Fruit fly (Drosophila melanogaster) whole organism, pupa: ENCODE measurements around the gene yellow-c.
A peak's percentile ranks its signal among the peaks of the same experiment; 100 is the strongest.

Experiments
- CG10348 ChIP-seq: fragments of 200-800 bp; sonication (Bioruptor generic); IDR thresholded peaks from 2 replicates; pipeline ENCODE4 v1.3.6; 2022; ENCODE audit warnings: missing biosample characterization, missing genetic modification characterization
- CG12605 ChIP-seq: fragments of 200-800 bp; sonication (Bioruptor generic); IDR thresholded peaks from 2 replicates; pipeline ENCODE4 v1.3.6; 2022; ENCODE audit warnings: missing biosample characterization, missing genetic modification characterization
- CG13204 ChIP-seq: fragments of 200-800 bp; sonication (Bioruptor generic); optimal IDR thresholded peaks from 2 replicates; lab custom pipeline; 2018; ENCODE audit warnings: missing biosample characterization, mild to moderate bottlenecking, missing genetic modification characterization, moderate library complexity
- CG14655 ChIP-seq: fragments of 200-800 bp; sonication (Bioruptor generic); optimal IDR thresholded peaks from 3 replicates; lab custom pipeline; 2017; ENCODE audit warnings: mild to moderate bottlenecking, missing biosample characterization, missing genetic modification reagents, missing genetic modification characterization
- CG15710 ChIP-seq: fragments of 200-800 bp; sonication (Bioruptor generic); optimal IDR thresholded peaks from 2 replicates; lab custom pipeline; 2018; ENCODE audit warnings: missing biosample characterization, mild to moderate bottlenecking, missing genetic modification characterization, moderate library complexity
- CG17806 ChIP-seq: fragments of 200-800 bp; sonication (Bioruptor generic); optimal IDR thresholded peaks from 2 replicates; lab custom pipeline; 2018; ENCODE audit warnings: missing biosample characterization, mild to moderate bottlenecking, missing genetic modification characterization, moderate library complexity
- CG32121 ChIP-seq: fragments of 200-800 bp; sonication (Bioruptor generic); IDR thresholded peaks from 2 replicates; pipeline ENCODE4 v1.3.6; 2022; ENCODE audit warnings: missing biosample characterization, missing genetic modification characterization
- CG34367 ChIP-seq: fragments of 200-800 bp; sonication (Bioruptor generic); optimal IDR thresholded peaks from 2 replicates; lab custom pipeline; 2018; ENCODE audit warnings: missing biosample characterization, mild to moderate bottlenecking, missing genetic modification characterization
- CG4496 ChIP-seq: fragments of 200-800 bp; sonication (Bioruptor generic); IDR thresholded peaks from 3 replicates; pipeline ENCODE4 v1.3.6; 2022; ENCODE audit warnings: missing biosample characterization, missing genetic modification characterization
- CG8159 ChIP-seq: fragments of 200-800 bp; sonication (Bioruptor generic); optimal IDR thresholded peaks from 3 replicates; lab custom pipeline; 2018; ENCODE audit warnings: missing biosample characterization, mild to moderate bottlenecking, missing genetic modification characterization, moderate library complexity
- CG8301 ChIP-seq: fragments of 200-800 bp; sonication (Bioruptor generic); optimal IDR thresholded peaks from 2 replicates; lab custom pipeline; 2018; ENCODE audit warnings: missing biosample characterization, mild to moderate bottlenecking, missing genetic modification characterization
- CG9948 ChIP-seq: fragments of 200-800 bp; sonication (Bioruptor generic); optimal IDR thresholded peaks from 2 replicates; lab custom pipeline; 2018; ENCODE audit warnings: missing biosample characterization, mild to moderate bottlenecking, missing genetic modification characterization, moderate library complexity
- D1 ChIP-seq: fragments of 200-800 bp; sonication (Bioruptor generic); optimal IDR thresholded peaks from 2 replicates; lab custom pipeline; 2018; ENCODE audit warnings: missing biosample characterization, mild to moderate bottlenecking, missing genetic modification characterization, moderate library complexity
- EcR ChIP-seq: fragments of 200-800 bp; sonication (Bioruptor generic); optimal IDR thresholded peaks from 3 replicates; lab custom pipeline; 2019; ENCODE audit warnings: missing biosample characterization, missing genetic modification characterization, mild to moderate bottlenecking, moderate library complexity, missing genetic modification reagents
- Ets98B ChIP-seq: fragments of 200-800 bp; sonication (Bioruptor generic); IDR thresholded peaks from 2 replicates; pipeline ENCODE4 v1.3.6; 2022; ENCODE audit warnings: missing biosample characterization, missing genetic modification characterization
- Pif1A ChIP-seq: fragments of 200-800 bp; sonication (Bioruptor generic); optimal IDR thresholded peaks from 3 replicates; lab custom pipeline; 2016; ENCODE audit warnings: missing biosample characterization, missing genetic modification characterization
- Pif1B ChIP-seq: fragments of 200-800 bp; sonication (Bioruptor generic); optimal IDR thresholded peaks from 3 replicates; lab custom pipeline; 2016; ENCODE audit warnings: missing biosample characterization, missing genetic modification characterization
- Snoo ChIP-seq: fragments of 200-800 bp; sonication (Bioruptor generic); optimal IDR thresholded peaks from 3 replicates; lab custom pipeline; 2017; ENCODE audit warnings: missing biosample characterization, mild to moderate bottlenecking, missing genetic modification characterization, inconsistent platforms
- fd96Ca ChIP-seq: fragments of 200-800 bp; sonication (Bioruptor generic); IDR thresholded peaks from 3 replicates; pipeline ENCODE4 v1.3.6; 2022; ENCODE audit warnings: missing biosample characterization, missing genetic modification characterization
- gl ChIP-seq: fragments of 200-800 bp; sonication (Bioruptor generic); optimal IDR thresholded peaks from 2 replicates; lab custom pipeline; 2018; ENCODE audit warnings: missing biosample characterization, mild to moderate bottlenecking, missing genetic modification characterization
- rn ChIP-seq: fragments of 200-800 bp; sonication (Bioruptor generic); IDR thresholded peaks from 2 replicates; pipeline ENCODE4 v1.3.6; 2022; ENCODE audit warnings: missing biosample characterization, missing genetic modification characterization

The yellow-c gene

DNA sequence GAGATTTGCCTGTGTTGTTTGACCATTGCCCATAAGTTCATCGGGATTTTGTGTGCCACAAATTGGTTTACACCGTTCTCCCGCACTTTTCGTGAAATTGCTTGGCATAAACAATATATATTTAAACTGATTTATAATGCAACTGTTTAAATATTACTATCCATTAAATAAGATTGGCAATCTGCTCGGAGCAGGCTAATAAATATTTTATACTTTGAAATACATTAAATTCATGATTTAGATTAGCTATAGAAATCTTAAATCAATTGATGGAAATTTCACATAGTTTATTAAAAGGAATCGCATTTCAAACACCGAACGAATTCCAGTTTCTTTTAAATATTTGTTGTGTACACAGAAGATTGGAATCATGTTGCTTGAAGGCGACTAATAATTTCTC is 30.9 kb downstream of the yellow-c start:
- TF ChIP-seq CG13204 (GFP tag; lab: Kevin White, UChicago) = no peak
- TF ChIP-seq D1 = no peak
- no peak for TF ChIP-seq CG15710 (tag; lab: Kevin White, UChicago)

DNA sequence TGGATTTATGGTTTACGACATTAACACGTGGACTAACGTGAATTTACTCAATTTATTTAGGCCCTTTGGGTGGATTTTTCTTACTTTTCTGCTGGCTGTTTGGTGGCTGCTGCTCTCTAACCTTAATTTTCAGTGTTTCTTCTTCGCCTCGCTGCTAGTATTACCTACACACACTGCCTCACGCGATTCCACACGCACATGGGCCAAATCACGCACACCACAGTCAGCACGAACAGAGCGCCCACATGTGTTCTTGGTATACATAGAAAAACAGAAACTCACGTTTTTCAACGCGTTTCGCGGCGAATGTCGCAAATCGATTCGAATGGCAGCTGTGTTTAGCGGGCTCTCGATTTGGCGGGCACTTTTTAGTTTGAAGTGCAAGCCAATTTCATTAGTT is 32.6 kb downstream of the yellow-c start:
- TF ChIP-seq Pif1B (no peak), gl (tag; lab: Kevin White, UChicago) (no peak), CG15710 (tag; lab: Kevin White, UChicago) (no peak), CG32121 (GFP tag; lab: Robert Waterston, UW) (no peak), D1 (no peak), Pif1A (GFP tag; lab: Kevin White, UChicago) (no peak), Ets98B (GFP tag; lab: Robert Waterston, UW) (peak; percentile 21; the same call in 1 of the 2 replicates), CG4496 (GFP tag; lab: Robert Waterston, UW) (no peak)

DNA sequence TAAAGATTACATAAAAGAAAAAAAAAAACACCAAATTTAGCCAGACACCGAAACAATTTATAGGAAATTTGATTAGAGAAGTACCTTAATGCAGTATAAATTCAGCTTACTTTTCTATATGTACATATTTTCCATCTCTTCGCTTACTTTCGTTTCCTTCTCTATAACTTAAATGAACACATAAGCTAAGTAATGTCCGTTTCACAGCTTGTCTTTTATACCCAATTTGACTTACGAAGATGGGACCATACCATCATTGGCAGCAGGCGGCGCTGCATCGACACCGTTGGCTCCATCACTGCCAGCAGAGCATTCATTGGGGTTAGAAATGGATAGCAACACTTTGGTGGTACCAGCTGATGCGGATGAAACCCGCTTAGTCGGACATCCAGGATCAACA is 35.0 kb downstream of the yellow-c start, which contains the start of gene vig:
Gene vig, minus strand, starts transcription at position 101 of the 400 bp plus-strand sequence.
- no peak for TF ChIP-seq CG10348 (GFP tag; lab: Robert Waterston, UW)
- no peak for TF ChIP-seq D1
- no peak for TF ChIP-seq CG8159 (tag; lab: Kevin White, UChicago)
- no peak for TF ChIP-seq Pif1A (GFP tag; lab: Kevin White, UChicago)
- TF ChIP-seq rn (GFP tag; lab: Robert Waterston, UW) = no peak
- TF ChIP-seq Pif1B = no peak
- TF ChIP-seq CG12605 (GFP tag; lab: Robert Waterston, UW) = no peak
- no peak for TF ChIP-seq CG13204 (GFP tag; lab: Kevin White, UChicago)
- no peak for TF ChIP-seq CG32121 (GFP tag; lab: Robert Waterston, UW)
- no peak for TF ChIP-seq CG15710 (tag; lab: Kevin White, UChicago)
- no peak for TF ChIP-seq CG8301
- TF ChIP-seq CG17806 = no peak
- TF ChIP-seq CG9948 = no peak
- TF ChIP-seq Snoo (tag; lab: Kevin White, UChicago) = no peak
- no peak for TF ChIP-seq fd96Ca
- TF ChIP-seq EcR (GFP tag; lab: Kevin White, UChicago) = no peak
- no peak for TF ChIP-seq CG4496 (GFP tag; lab: Robert Waterston, UW)
- TF ChIP-seq Ets98B (GFP tag; lab: Robert Waterston, UW) = no peak
- no peak for TF ChIP-seq gl (tag; lab: Kevin White, UChicago)
- TF ChIP-seq CG14655 (GFP tag; lab: Kevin White, UChicago) = no peak

- TF ChIP-seq CG12605 (GFP tag; lab: Robert Waterston, UW) (no peak), gl (tag; lab: Kevin White, UChicago) (no peak), CG8159 (tag; lab: Kevin White, UChicago) (no peak), CG34367 (tag; lab: Kevin White, UChicago) (no peak), CG9948 (no peak), CG8301 (no peak), CG15710 (tag; lab: Kevin White, UChicago) (no peak)
These were observed 39.3 kb downstream of the yellow-c start, which contains the start of gene wwk for dm6 chr2L:15074465-15074864. Gene wwk (plus strand): TSS chr2L:15074776.
